Worm (Caenorhabditis elegans) whole organism, midembryonic: ENCODE measurements around the gene mans-3.

Experiments
- T22C8.4 ChIP-seq: fragments of 200-800 bp; sonication (Bioruptor generic); IDR thresholded peaks from 2 replicates; pipeline ENCODE4 v1.3.6; 2022; ENCODE audit warnings: missing genetic modification characterization, missing compliant biosample characterization
- cog-1 ChIP-seq: sonication (generic microtip); optimal IDR thresholded peaks from 2 replicates; lab custom pipeline; 2016; ENCODE audit warnings: missing genetic modification characterization, missing compliant biosample characterization
- flt-1 ChIP-seq: fragments of 200-800 bp; sonication (Bioruptor generic); IDR thresholded peaks from 2 replicates; pipeline ENCODE4 v1.3.6; 2022; ENCODE audit warnings: missing genetic modification characterization, missing compliant biosample characterization
- klf-2 ChIP-seq: fragments of 200-800 bp; sonication (Bioruptor generic); conservative IDR thresholded peaks from 2 replicates; pipeline ENCODE4 v1.3.6; 2022; ENCODE audit warnings: missing genetic modification reagents, missing genetic modification characterization, missing compliant biosample characterization
- med-1 ChIP-seq: sonication (generic microtip); optimal IDR thresholded peaks from 2 replicates; lab custom pipeline; 2017; ENCODE audit warnings: missing genetic modification characterization, mild to moderate bottlenecking, missing compliant biosample characterization, antibody characterized with exemption, missing genetic modification reagents; ENCODE audit not compliant: insufficient read depth
- ref-1 ChIP-seq: fragments of 200-800 bp; sonication (Bioruptor generic); conservative IDR thresholded peaks from 2 replicates; pipeline ENCODE4 v1.3.6; 2022; ENCODE audit warnings: missing genetic modification reagents, missing genetic modification characterization, missing compliant biosample characterization
- tab-1 ChIP-seq: fragments of 200-800 bp; sonication (Bioruptor generic); IDR thresholded peaks from 2 replicates; pipeline ENCODE4 v1.3.6; 2022; ENCODE audit warnings: missing genetic modification characterization, missing compliant biosample characterization
- ztf-23 ChIP-seq: fragments of 200-800 bp; sonication (Bioruptor generic); IDR thresholded peaks from 2 replicates; pipeline ENCODE4 v1.3.6; 2022; ENCODE audit warnings: missing genetic modification reagents, missing genetic modification characterization, missing compliant biosample characterization
- ztf-29 ChIP-seq: fragments of 200-800 bp; sonication (Bioruptor generic); IDR thresholded peaks from 2 replicates; pipeline ENCODE4 v1.3.6; 2022; ENCODE audit warnings: missing genetic modification reagents, missing genetic modification characterization, missing compliant biosample characterization

The mans-3 gene

DNA sequence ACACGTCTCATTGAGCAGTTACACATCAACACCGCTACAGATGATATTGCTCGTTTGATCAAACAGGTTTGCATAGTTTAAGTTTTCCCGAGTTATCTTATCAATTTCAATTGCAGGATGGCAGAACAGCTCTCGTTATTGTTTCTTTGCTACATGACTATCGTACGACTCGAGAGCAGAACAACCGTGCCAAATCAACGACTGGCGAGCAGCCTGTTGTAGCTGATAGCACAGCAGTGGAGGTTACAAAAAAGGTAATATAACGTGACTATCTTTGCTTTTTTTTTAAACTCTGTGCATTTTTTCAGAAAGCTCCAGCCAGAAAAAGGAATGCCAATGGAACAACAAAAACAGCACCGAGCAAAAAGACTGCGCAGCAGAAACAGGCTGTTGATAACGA is 37.2 kb downstream of the mans-3 start:
- TF ChIP-seq T22C8.4 (no peak), ref-1 (GFP tag; lab: Robert Waterston, UW) (no peak), flt-1 (no peak), cog-1 (no peak), klf-2 (GFP tag; lab: Robert Waterston, UW) (no peak), tab-1 (GFP tag; lab: Robert Waterston, UW) (no peak), ztf-23 (GFP tag; lab: Robert Waterston, UW) (no peak), med-1 (GFP tag; lab: Kevin White, UChicago) (no peak), ztf-29 (no peak)

DNA sequence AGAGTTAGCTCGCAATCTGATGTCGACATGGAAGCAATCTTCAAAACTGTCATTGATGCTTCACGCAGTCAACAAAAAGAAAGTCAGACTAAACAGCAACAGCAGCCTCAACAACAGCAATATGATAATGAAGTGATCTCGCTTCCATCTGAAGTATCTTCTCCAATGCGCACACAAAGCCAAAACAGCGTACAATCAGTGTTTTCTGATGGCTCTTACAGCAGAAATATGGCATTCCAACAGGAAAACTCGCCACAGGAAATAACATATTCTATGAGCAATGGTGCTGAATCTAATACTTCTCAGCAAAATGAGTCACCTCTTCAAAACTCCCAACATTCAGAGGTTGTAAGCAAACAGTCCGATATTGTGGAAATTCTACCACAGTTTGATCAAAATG is 37.7 kb downstream of the mans-3 start:
- no peak for TF ChIP-seq med-1 (GFP tag; lab: Kevin White, UChicago)
- no peak for TF ChIP-seq ztf-29
- no peak for TF ChIP-seq flt-1
- TF ChIP-seq klf-2 (GFP tag; lab: Robert Waterston, UW) = no peak
- TF ChIP-seq tab-1 (GFP tag; lab: Robert Waterston, UW) = no peak
- TF ChIP-seq ztf-23 (GFP tag; lab: Robert Waterston, UW) = no peak
- TF ChIP-seq cog-1 = no peak
- no peak for TF ChIP-seq ref-1 (GFP tag; lab: Robert Waterston, UW)
- no peak for TF ChIP-seq T22C8.4

DNA sequence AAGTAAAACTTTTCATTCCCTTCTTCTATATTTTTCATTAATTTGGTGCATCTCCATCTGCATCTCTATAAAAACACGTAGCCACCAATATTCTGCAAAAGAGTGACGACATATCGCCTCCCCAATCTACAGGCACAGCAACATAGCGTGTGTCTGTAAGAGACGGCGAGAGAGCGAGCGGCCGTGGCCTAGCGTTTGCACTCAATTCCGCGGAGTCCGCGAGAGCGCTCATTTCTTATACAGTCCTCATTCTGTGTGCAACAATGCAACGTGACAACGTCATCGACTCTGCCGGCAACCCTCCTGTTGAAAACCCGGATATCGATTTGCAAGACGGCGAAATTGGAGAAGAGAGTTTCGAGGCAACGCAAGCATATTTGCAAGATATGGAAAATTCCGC is 40.4 kb downstream of the mans-3 start, which contains the start of gene H28G03.2:
H28G03.2 (plus strand) TSS at position 200 of the 400 bp plus-strand sequence.
- TF ChIP-seq klf-2 (GFP tag; lab: Robert Waterston, UW) = no peak
- 0 out of 2 replicates have a peak, but pooled peaks have one; percentile 23 for TF ChIP-seq T22C8.4
- TF ChIP-seq med-1 (GFP tag; lab: Kevin White, UChicago) = no peak
- TF ChIP-seq ref-1 (GFP tag; lab: Robert Waterston, UW) = no peak
- no peak for TF ChIP-seq ztf-29
- TF ChIP-seq tab-1 (GFP tag; lab: Robert Waterston, UW) = no peak

DNA sequence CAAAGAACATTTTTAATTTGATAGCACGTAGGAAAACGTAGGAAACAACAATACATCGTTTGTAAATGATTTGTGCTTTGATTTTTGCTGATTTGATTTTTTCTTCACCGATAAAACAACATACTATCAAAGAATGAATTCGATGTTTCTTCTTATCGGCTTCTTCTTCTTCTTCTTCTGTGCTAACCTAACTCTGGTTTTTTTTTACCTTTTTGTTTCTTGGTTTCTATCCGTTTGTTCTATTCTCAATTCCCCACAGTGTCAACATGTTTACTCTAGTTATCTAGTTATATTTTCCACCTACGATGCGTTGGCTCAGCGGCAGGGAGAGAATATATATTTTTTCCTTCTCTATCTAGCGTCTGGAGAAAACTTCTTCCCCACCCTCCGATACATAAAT is 42.6 kb downstream of the mans-3 start:
- 0 out of 2 replicates have a peak, but pooled peaks have one; percentile 30 for TF ChIP-seq flt-1
- no peak for TF ChIP-seq med-1 (GFP tag; lab: Kevin White, UChicago)

DNA sequence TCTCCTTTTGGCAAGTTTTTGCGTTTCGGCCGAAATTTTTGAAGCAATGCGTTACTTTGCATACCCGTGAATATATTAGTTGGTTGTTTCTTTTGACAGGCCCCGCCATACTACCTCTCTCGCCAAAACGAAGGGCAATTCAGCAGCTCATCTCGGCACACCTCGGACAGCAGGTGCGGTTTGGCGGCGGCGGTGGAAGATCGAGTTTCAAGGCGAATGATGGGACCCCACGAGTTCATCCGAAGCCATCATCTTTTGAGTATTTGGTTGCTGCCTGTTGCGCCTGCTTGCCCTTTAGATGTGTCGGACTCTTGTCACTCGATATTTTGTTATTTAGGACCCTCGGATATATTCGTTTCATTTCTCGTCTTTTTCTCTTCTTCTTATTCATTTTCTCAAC is 43.1 kb downstream of the mans-3 start:
- TF ChIP-seq med-1 (GFP tag; lab: Kevin White, UChicago) = no peak
- no peak for TF ChIP-seq T22C8.4
- TF ChIP-seq tab-1 (GFP tag; lab: Robert Waterston, UW) = no peak
- no peak for TF ChIP-seq klf-2 (GFP tag; lab: Robert Waterston, UW)
- TF ChIP-seq cog-1 = no peak
- no peak for TF ChIP-seq flt-1
- no peak for TF ChIP-seq ref-1 (GFP tag; lab: Robert Waterston, UW)
- TF ChIP-seq ztf-29 = no peak
- TF ChIP-seq ztf-23 (GFP tag; lab: Robert Waterston, UW) = no peak

DNA sequence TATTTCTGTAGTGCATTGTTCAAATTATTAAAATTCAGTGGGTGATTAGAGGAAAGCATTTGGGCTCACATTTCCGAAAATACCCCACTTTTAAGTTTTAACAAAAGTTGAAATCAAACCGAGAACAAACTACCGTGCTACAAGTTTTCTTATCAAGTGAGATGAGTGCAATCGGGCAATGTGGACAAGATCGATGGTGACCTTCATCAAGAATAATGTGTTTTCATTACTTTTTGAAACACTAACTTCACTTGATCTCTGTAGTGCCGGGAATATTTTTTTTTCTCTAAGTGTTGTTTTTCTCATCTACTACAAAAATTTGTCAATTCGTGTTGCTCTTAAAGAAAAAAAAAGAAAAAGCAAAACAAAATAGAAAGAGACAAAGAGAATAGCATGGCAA is 43.6 kb downstream of the mans-3 start:
- no peak for TF ChIP-seq ztf-23 (GFP tag; lab: Robert Waterston, UW)
- no peak for TF ChIP-seq cog-1
- no peak for TF ChIP-seq ref-1 (GFP tag; lab: Robert Waterston, UW)
- no peak for TF ChIP-seq flt-1
- no peak for TF ChIP-seq med-1 (GFP tag; lab: Kevin White, UChicago)
- TF ChIP-seq tab-1 (GFP tag; lab: Robert Waterston, UW) = no peak
- no peak for TF ChIP-seq klf-2 (GFP tag; lab: Robert Waterston, UW)
- TF ChIP-seq T22C8.4 = no peak
- no peak for TF ChIP-seq ztf-29

DNA sequence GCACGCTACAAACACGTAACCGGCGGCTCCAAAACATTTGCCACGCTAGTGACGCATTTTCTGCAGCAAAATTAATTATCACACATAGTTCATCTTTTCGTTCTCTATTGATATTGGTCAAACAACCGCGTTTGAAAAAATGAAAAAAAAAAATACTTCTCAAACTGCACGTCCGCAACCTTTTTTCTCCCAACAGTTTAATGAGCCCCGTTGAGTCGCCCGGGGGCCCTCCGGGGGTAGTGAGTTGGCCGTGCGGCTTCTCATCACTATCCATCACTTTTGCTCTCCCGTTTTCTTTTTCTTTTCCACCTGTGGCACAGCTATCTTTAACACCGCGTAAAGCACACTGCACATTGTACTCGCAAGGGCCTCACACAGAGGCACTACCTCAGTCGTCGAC is 44.2 kb downstream of the mans-3 start:
- TF ChIP-seq ztf-29 = no peak
- no peak for TF ChIP-seq ref-1 (GFP tag; lab: Robert Waterston, UW)
- no peak for TF ChIP-seq klf-2 (GFP tag; lab: Robert Waterston, UW)
- no peak for TF ChIP-seq flt-1

DNA sequence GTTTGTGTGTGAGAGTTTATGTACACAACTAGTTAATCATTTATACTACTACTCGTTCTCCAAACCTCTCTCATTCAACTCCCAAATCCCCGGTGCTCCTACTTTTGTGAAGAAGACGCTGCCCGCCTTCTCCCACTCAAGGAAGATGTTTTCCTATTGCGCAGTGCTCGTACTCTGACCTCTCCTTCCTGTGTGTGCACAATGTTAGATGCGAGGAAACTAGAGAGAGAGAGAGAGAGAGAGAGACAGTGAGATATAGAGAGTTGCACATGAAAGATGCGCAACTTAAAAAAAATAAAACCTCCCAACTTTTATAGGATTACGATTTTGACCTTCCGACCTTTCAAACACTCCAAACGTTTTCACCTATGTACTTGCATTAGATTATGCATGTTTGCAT is 45.3 kb downstream of the mans-3 start:
- TF ChIP-seq cog-1 (peak; percentile 35), ztf-29 (no peak)

DNA sequence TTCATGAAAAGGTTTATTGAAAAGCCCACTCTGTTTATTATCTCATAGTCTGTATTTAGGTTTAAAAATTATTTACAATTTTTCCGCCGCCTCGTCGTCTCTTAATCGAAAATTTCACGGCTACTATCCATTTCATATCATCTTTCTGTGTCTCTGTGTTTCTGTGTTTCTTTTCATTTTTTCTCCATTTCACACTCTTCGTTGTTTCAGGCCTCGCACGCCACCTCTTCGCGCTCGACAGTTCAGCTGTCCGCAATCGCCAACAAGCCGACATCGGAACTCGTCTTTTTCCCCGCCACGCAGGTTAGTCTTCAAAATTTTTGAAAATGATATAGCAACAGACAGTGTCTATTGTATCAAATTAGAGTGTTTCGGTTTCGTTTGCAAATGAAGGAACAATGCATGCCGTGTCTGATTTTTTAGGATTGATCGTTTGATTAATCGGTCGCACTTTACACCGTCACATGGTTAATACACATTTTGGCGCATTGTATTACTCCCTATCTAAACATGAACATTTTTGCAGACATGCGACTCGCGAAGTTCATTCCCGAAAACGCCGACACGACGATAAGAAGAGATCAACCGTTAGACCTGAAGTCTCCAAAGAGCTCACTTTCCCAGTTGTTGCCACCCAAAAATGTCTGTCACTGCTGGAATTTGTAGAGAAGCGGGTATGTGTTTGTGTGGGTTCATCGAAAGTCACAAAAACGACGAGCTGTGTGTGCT is 45.9 kb downstream of the mans-3 start:
- TF ChIP-seq cog-1 = no peak
- no peak for TF ChIP-seq ztf-23 (GFP tag; lab: Robert Waterston, UW)
- no peak for TF ChIP-seq med-1 (GFP tag; lab: Kevin White, UChicago)
- TF ChIP-seq ref-1 (GFP tag; lab: Robert Waterston, UW) = no peak
- no peak for TF ChIP-seq tab-1 (GFP tag; lab: Robert Waterston, UW)
- TF ChIP-seq flt-1 = no peak
- TF ChIP-seq ztf-29 = no peak
- no peak for TF ChIP-seq klf-2 (GFP tag; lab: Robert Waterston, UW)

DNA sequence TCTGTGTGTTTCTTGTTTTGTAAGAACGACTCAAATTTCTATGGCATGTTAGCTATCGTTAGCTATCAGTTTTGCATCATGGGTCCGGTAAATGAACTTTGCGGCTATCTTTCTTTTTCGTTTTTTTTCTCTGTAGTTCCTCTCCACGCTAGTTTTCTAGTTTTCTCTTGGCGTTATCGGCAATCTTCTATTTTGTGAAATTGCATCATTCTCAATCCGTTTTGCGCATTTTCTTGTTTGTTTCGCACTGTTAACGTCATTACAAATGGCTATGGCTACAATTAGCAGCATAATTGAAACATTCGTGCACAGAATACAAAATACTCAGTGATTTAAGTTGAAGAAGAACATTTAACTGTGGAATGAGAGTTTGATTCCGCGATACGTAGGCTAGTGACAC is 47.8 kb downstream of the mans-3 start:
- no peak for TF ChIP-seq med-1 (GFP tag; lab: Kevin White, UChicago)
- no peak for TF ChIP-seq klf-2 (GFP tag; lab: Robert Waterston, UW)
- no peak for TF ChIP-seq ztf-23 (GFP tag; lab: Robert Waterston, UW)
- TF ChIP-seq flt-1 = no peak
- TF ChIP-seq cog-1 = no peak
- no peak for TF ChIP-seq ref-1 (GFP tag; lab: Robert Waterston, UW)
- no peak for TF ChIP-seq tab-1 (GFP tag; lab: Robert Waterston, UW)
- no peak for TF ChIP-seq T22C8.4
- no peak for TF ChIP-seq ztf-29
